Fruit fly (Drosophila melanogaster) whole organism: Measurements from ENCODE around the gene AP-2alpha.
"Not testable (repeated sequence)": the region's sequence is repeated elsewhere in the genome, so short reads cannot be mapped to it uniquely, and the experiment has no call there.

Experiments
- CG8478 ChIP-seq: fragments of >200 bp; optimal IDR thresholded peaks from 2 replicates; lab custom pipeline; 2018; ENCODE audit warnings: inconsistent platforms
- Dll ChIP-seq: fragments of >200 bp; optimal IDR thresholded peaks from 2 replicates; lab custom pipeline; 2017
- EcR ChIP-seq, 2 experiments: fragments of >200 bp; optimal IDR thresholded peaks; 2 replicates each; lab custom pipeline; 2017; ENCODE audit warnings: missing biosample characterization in 2 of 2, missing genetic modification characterization in 2 of 2, missing genetic modification reagents in 2 of 2
- usp ChIP-seq: fragments of >200 bp; optimal IDR thresholded peaks from 2 replicates; lab custom pipeline; 2017; ENCODE audit warnings: missing biosample characterization, missing genetic modification characterization, mixed read lengths

- not testable (repeated sequence) for TF ChIP-seq Dll (lab: Kevin White, UChicago); CG8478 (lab: Kevin White, UChicago); EcR (GFP tag; optimal IDR thresholded peaks at IDR 0.05; lab: Kevin White, UChicago); usp (GFP tag; lab: Kevin White, UChicago)
These were observed 40.7 kb upstream of the AP-2alpha start, which contains the start of gene CG4133 for dm6 chr2L:455274-455673.
